Worm (Caenorhabditis elegans) whole organism, L4/young adult: ENCODE results near the gene F55H2.5.
A peak's percentile ranks its signal among the peaks of the same experiment; 100 is the strongest.

Experiments used
- W03F9.2 ChIP-seq: fragments of 150-350 bp; optimal IDR thresholded peaks from 2 replicates; lab custom pipeline; 2014; ENCODE audit warnings: missing biosample characterization, missing genetic modification characterization
- dao-5 ChIP-seq: sonication (generic microtip); optimal IDR thresholded peaks from 2 replicates; lab custom pipeline; 2016; ENCODE audit warnings: missing genotype, missing genetic modification characterization, moderate library complexity, missing compliant biosample characterization
- him-1 ChIP-seq: sonication (generic microtip); optimal IDR thresholded peaks from 2 replicates; lab custom pipeline; 2016; ENCODE audit warnings: missing genotype, missing genetic modification reagents, missing genetic modification characterization, missing compliant biosample characterization

F55H2.5 gene

ce11 chrIII:9509764-9510370 is 1.4 kb upstream of the F55H2.5 start:
- TF ChIP-seq him-1 (tag; lab: Kevin White, UChicago), result no peak
- TF ChIP-seq W03F9.2 (tag; lab: Kevin White, UChicago), result no peak
- TF ChIP-seq dao-5 (tag; lab: Kevin White, UChicago), result peak; percentile 46

- TF ChIP-seq dao-5 (tag; lab: Kevin White, UChicago) (no peak), W03F9.2 (tag; lab: Kevin White, UChicago) (no peak), him-1 (tag; lab: Kevin White, UChicago) (no peak)
Observed at ce11 chrIII:9511660-9512059, 390 bp downstream of the F55H2.5 start.

- TF ChIP-seq him-1 (tag; lab: Kevin White, UChicago) (no peak), W03F9.2 (tag; lab: Kevin White, UChicago) (no peak), dao-5 (tag; lab: Kevin White, UChicago) (no peak)
Observed at ce11 chrIII:9513006-9513405, 1.7 kb downstream of the F55H2.5 start.

ce11 chrIII:9513569-9513968 is 2.3 kb downstream of the F55H2.5 start, which contains the start of gene F55H2.8:
Gene F55H2.8, plus strand, starts transcription at chrIII:9513869.
- TF ChIP-seq dao-5 (tag; lab: Kevin White, UChicago) (no peak), W03F9.2 (tag; lab: Kevin White, UChicago) (no peak), him-1 (tag; lab: Kevin White, UChicago) (no peak)

ce11 chrIII:9516148-9516547 is 4.9 kb downstream of the F55H2.5 start, which contains the start of gene F55H2.7:
Gene F55H2.7, minus strand, starts transcription at chrIII:9516248.
- no peak for TF ChIP-seq dao-5 (tag; lab: Kevin White, UChicago)
- no peak for TF ChIP-seq W03F9.2 (tag; lab: Kevin White, UChicago)
- TF ChIP-seq him-1 (tag; lab: Kevin White, UChicago), result no peak

- no peak for TF ChIP-seq dao-5 (tag; lab: Kevin White, UChicago)
- TF ChIP-seq W03F9.2 (tag; lab: Kevin White, UChicago), result peak; percentile 95
Observed at ce11 chrIII:9521410-9522090, 10.3 kb downstream of the F55H2.5 start, which contains the start of the genes clu-1 and prp-40. Gene clu-1, minus strand, starts transcription at chrIII:9521460. Gene prp-40, plus strand, starts transcription at chrIII:9522075.

ce11 chrIII:9523581-9523980 is 12.3 kb downstream of the F55H2.5 start, which contains the start of gene mrps-23:
Gene mrps-23, minus strand, starts transcription at chrIII:9523672.
- TF ChIP-seq him-1 (tag; lab: Kevin White, UChicago) (no peak), dao-5 (tag; lab: Kevin White, UChicago) (no peak), W03F9.2 (tag; lab: Kevin White, UChicago) (no peak)

ce11 chrIII:9525252-9525651 is 14.0 kb downstream of the F55H2.5 start, which contains the start of gene trpp-3:
Gene trpp-3, plus strand, starts transcription at chrIII:9525552.
- TF ChIP-seq dao-5 (tag; lab: Kevin White, UChicago) (no peak), W03F9.2 (tag; lab: Kevin White, UChicago) (no peak), him-1 (tag; lab: Kevin White, UChicago) (no peak)

ce11 chrIII:9526851-9527250 is 15.6 kb downstream of the F55H2.5 start, which contains the start of gene ZK1098.6:
Gene ZK1098.6, plus strand, starts transcription at chrIII:9527151.
- TF ChIP-seq dao-5 (tag; lab: Kevin White, UChicago) (no peak), him-1 (tag; lab: Kevin White, UChicago) (no peak), W03F9.2 (tag; lab: Kevin White, UChicago) (no peak)

ce11 chrIII:9528824-9529223 is 17.6 kb downstream of the F55H2.5 start, which contains the start of gene ZK1098.2:
Gene ZK1098.2, plus strand, starts transcription at chrIII:9529159.
- TF ChIP-seq W03F9.2 (tag; lab: Kevin White, UChicago) (peak; percentile 12), him-1 (tag; lab: Kevin White, UChicago) (no peak)

ce11 chrIII:9538655-9539155 is 27.4 kb downstream of the F55H2.5 start, which contains the start of gene ZK1098.3:
Gene ZK1098.3, minus strand, starts transcription at chrIII:9538705.
- no peak for TF ChIP-seq him-1 (tag; lab: Kevin White, UChicago)
- TF ChIP-seq dao-5 (tag; lab: Kevin White, UChicago), result no peak
- TF ChIP-seq W03F9.2 (tag; lab: Kevin White, UChicago), result no peak

- TF ChIP-seq dao-5 (tag; lab: Kevin White, UChicago) (no peak), W03F9.2 (tag; lab: Kevin White, UChicago) (no peak), him-1 (tag; lab: Kevin White, UChicago) (no peak)
Observed at ce11 chrIII:9542280-9542679, 31.0 kb downstream of the F55H2.5 start, which contains the start of gene mut-7. Gene mut-7, minus strand, starts transcription at chrIII:9542380.

- TF ChIP-seq him-1 (tag; lab: Kevin White, UChicago), result no peak
- TF ChIP-seq W03F9.2 (tag; lab: Kevin White, UChicago), result peak; percentile 56
Observed at ce11 chrIII:9542816-9543215, 31.5 kb downstream of the F55H2.5 start, which contains the start of gene eif-2Balpha. Gene eif-2Balpha, plus strand, starts transcription at chrIII:9543119.
